Worm (Caenorhabditis elegans) whole organism, L1 larva: Measurements from ENCODE around the gene ung-1.

Source experiments
- fos-1 ChIP-seq: fragments of 150-350 bp; optimal IDR thresholded peaks from 2 replicates; lab custom pipeline; 2014; ENCODE audit warnings: missing biosample characterization, missing genetic modification characterization
- nhr-76 ChIP-seq: sonication (generic microtip); optimal IDR thresholded peaks from 2 replicates; lab custom pipeline; 2017; ENCODE audit warnings: missing biosample characterization, missing genetic modification characterization
- nhr-84 ChIP-seq: sonication (generic microtip); optimal IDR thresholded peaks from 2 replicates; lab custom pipeline; 2017; ENCODE audit warnings: missing biosample characterization, missing genetic modification characterization
- zag-1 ChIP-seq: fragments of 150-350 bp; optimal IDR thresholded peaks from 2 replicates; lab custom pipeline; 2014; ENCODE audit warnings: missing biosample characterization, missing genetic modification characterization

ce11 chrIII:11980743-11981142 lies 6.8 kb upstream of the ung-1 start:
- TF ChIP-seq zag-1 (tag; lab: Kevin White, UChicago) (no peak), fos-1 (tag; lab: Kevin White, UChicago) (no peak), nhr-84 (tag; lab: Kevin White, UChicago) (no peak), nhr-76 (no peak)
